Worm (Caenorhabditis elegans) whole organism, L3 larva: ENCODE data around the gene str-111.

Source experiments
- R02D3.7 ChIP-seq: fragments of 150-350 bp; optimal IDR thresholded peaks from 2 replicates; lab custom pipeline; 2014; ENCODE audit warnings: missing biosample characterization, missing genetic modification characterization
- ZK546.5 ChIP-seq: sonication (generic microtip); optimal IDR thresholded peaks from 2 replicates; lab custom pipeline; 2017; ENCODE audit warnings: missing biosample characterization, missing genetic modification characterization
- aly-2 ChIP-seq: fragments of 150-350 bp; optimal IDR thresholded peaks from 2 replicates; lab custom pipeline; 2014; ENCODE audit warnings: missing biosample characterization, missing genetic modification characterization
- ama-1 ChIP-seq: fragments of 150-350 bp; optimal IDR thresholded peaks from 2 replicates; lab custom pipeline; 2018
- ceh-16 ChIP-seq: sonication (generic microtip); optimal IDR thresholded peaks from 2 replicates; lab custom pipeline; 2017; ENCODE audit warnings: missing biosample characterization, missing genetic modification characterization
- ceh-82 ChIP-seq: fragments of 150-350 bp; optimal IDR thresholded peaks from 2 replicates; lab custom pipeline; 2014; ENCODE audit warnings: missing biosample characterization, missing genetic modification characterization
- daf-12 ChIP-seq: fragments of 150-350 bp; optimal IDR thresholded peaks from 2 replicates; lab custom pipeline; 2014; ENCODE audit warnings: missing biosample characterization, missing genetic modification reagents, missing genetic modification characterization
- egl-27 ChIP-seq: sonication (generic microtip); optimal IDR thresholded peaks from 4 replicates; lab custom pipeline; 2017; ENCODE audit warnings: missing biosample characterization, missing genetic modification reagents, missing genetic modification characterization
- egl-5 ChIP-seq: fragments of 150-350 bp; optimal IDR thresholded peaks from 2 replicates; lab custom pipeline; 2017; ENCODE audit warnings: missing biosample characterization, missing genetic modification reagents, missing genetic modification characterization, inconsistent platforms
- elt-1 ChIP-seq: fragments of 150-350 bp; optimal IDR thresholded peaks from 2 replicates; lab custom pipeline; 2014; ENCODE audit warnings: missing biosample characterization, missing genetic modification characterization
- elt-2 ChIP-seq: sonication (generic microtip); optimal IDR thresholded peaks from 2 replicates; lab custom pipeline; 2016; ENCODE audit warnings: missing genetic modification reagents, mild to moderate bottlenecking, missing genetic modification characterization, missing compliant biosample characterization
- elt-3 ChIP-seq, 3 experiments: fragments of 150-350 bp in 1 of 3; sonication (generic microtip) in 2 of 3; optimal IDR thresholded peaks; 2 replicates in 2 of 3; 4 replicates in 1 of 3; lab custom pipeline; 2014 to 2017; ENCODE audit warnings: missing biosample characterization in 3 of 3, missing genetic modification characterization in 3 of 3
- fkh-2 ChIP-seq: fragments of 150-350 bp; optimal IDR thresholded peaks from 2 replicates; lab custom pipeline; 2014; ENCODE audit warnings: missing biosample characterization, missing genetic modification reagents, missing genetic modification characterization
- fos-1 ChIP-seq: fragments of 150-350 bp; optimal IDR thresholded peaks from 2 replicates; lab custom pipeline; 2014; ENCODE audit warnings: missing biosample characterization, missing genetic modification characterization
- jun-1 ChIP-seq: fragments of 150-350 bp; optimal IDR thresholded peaks from 2 replicates; lab custom pipeline; 2014; ENCODE audit warnings: missing biosample characterization, missing genetic modification reagents, missing genetic modification characterization
- lin-39 ChIP-seq: fragments of 150-350 bp; optimal IDR thresholded peaks from 2 replicates; lab custom pipeline; 2018; ENCODE audit warnings: missing biosample characterization, missing genetic modification reagents, missing genetic modification characterization
- mml-1 ChIP-seq: fragments of 150-350 bp; sonication (generic microtip); optimal IDR thresholded peaks from 3 replicates; lab custom pipeline; 2014; ENCODE audit warnings: missing biosample characterization, missing genetic modification characterization
- nfya-1 ChIP-seq: sonication (generic microtip); optimal IDR thresholded peaks from 2 replicates; lab custom pipeline; 2017; ENCODE audit warnings: missing genetic modification characterization, mild to moderate bottlenecking, missing compliant biosample characterization, antibody characterized with exemption, moderate library complexity; ENCODE audit not compliant: insufficient read depth
- nhr-12 ChIP-seq: fragments of 150-350 bp; optimal IDR thresholded peaks from 2 replicates; lab custom pipeline; 2014; ENCODE audit warnings: missing biosample characterization, missing genetic modification characterization
- nhr-23 ChIP-seq: fragments of 150-350 bp; optimal IDR thresholded peaks from 2 replicates; lab custom pipeline; 2014; ENCODE audit warnings: missing biosample characterization, missing genetic modification reagents, missing genetic modification characterization
- nhr-25 ChIP-seq: sonication (generic microtip); optimal IDR thresholded peaks from 2 replicates; lab custom pipeline; 2017; ENCODE audit warnings: missing biosample characterization, missing genetic modification characterization
- nhr-67 ChIP-seq: fragments of 150-350 bp; optimal IDR thresholded peaks from 2 replicates; lab custom pipeline; 2014; ENCODE audit warnings: missing biosample characterization, missing genetic modification characterization
- nhr-77 ChIP-seq: fragments of 150-350 bp; optimal IDR thresholded peaks from 2 replicates; lab custom pipeline; 2014; ENCODE audit warnings: missing biosample characterization, missing genetic modification characterization
- pha-4 ChIP-seq: fragments of 150-350 bp; optimal IDR thresholded peaks from 2 replicates; lab custom pipeline; 2014; ENCODE audit warnings: missing biosample characterization, missing genetic modification reagents, missing genetic modification characterization
- pqm-1 ChIP-seq: fragments of 150-350 bp; optimal IDR thresholded peaks from 2 replicates; lab custom pipeline; 2017; ENCODE audit warnings: missing biosample characterization, missing genetic modification characterization, inconsistent platforms
- sea-2 ChIP-seq: fragments of 150-350 bp; sonication (generic microtip); optimal IDR thresholded peaks from 4 replicates; lab custom pipeline; 2014; ENCODE audit warnings: missing biosample characterization, missing genetic modification reagents, missing genetic modification characterization
- skn-1 ChIP-seq: fragments of 150-350 bp; optimal IDR thresholded peaks from 2 replicates; lab custom pipeline; 2014; ENCODE audit warnings: missing biosample characterization, missing genetic modification characterization
- tbx-2 ChIP-seq: sonication (generic microtip); optimal IDR thresholded peaks from 2 replicates; lab custom pipeline; 2016; ENCODE audit warnings: mild to moderate bottlenecking, missing genetic modification characterization, missing compliant biosample characterization
- unc-39 ChIP-seq: sonication (generic microtip); optimal IDR thresholded peaks from 4 replicates; lab custom pipeline; 2017; ENCODE audit warnings: missing biosample characterization, missing genetic modification characterization
- unc-62 ChIP-seq: fragments of 150-350 bp; sonication (generic microtip); optimal IDR thresholded peaks from 4 replicates; lab custom pipeline; 2014; ENCODE audit warnings: missing biosample characterization, missing genetic modification reagents, missing genetic modification characterization
- ztf-11 ChIP-seq: fragments of 150-350 bp; optimal IDR thresholded peaks from 2 replicates; lab custom pipeline; 2014; ENCODE audit warnings: missing biosample characterization, missing genetic modification characterization

The str-111 gene

ce11 chrV:16145009-16145408 lies 23.9 kb downstream of the str-111 start:
- TF ChIP-seq elt-2, result no peak
- TF ChIP-seq ztf-11 (tag; lab: Kevin White, UChicago), result no peak
- TF ChIP-seq fos-1 (tag; lab: Kevin White, UChicago), result no peak
- no peak for TF ChIP-seq aly-2 (tag; lab: Kevin White, UChicago)
- TF ChIP-seq egl-27 (tag; lab: Kevin White, UChicago), result no peak
- TF ChIP-seq pha-4 (tag; lab: Kevin White, UChicago), result no peak
- TF ChIP-seq unc-62 (GFP tag; lab: Kevin White, UChicago), result no peak
- TF ChIP-seq lin-39 (tag; lab: Kevin White, UChicago), result no peak
- no peak for TF ChIP-seq unc-39 (tag; lab: Kevin White, UChicago)
- TF ChIP-seq nfya-1 (tag; lab: Kevin White, UChicago), result no peak

- TF ChIP-seq ceh-82 (tag; lab: Kevin White, UChicago) (no peak), daf-12 (tag; lab: Kevin White, UChicago) (no peak), elt-3 (tag; optimal IDR thresholded peaks at IDR 0.05; lab: Kevin White, UChicago) (no peak), pqm-1 (tag; lab: Kevin White, UChicago) (peak; percentile 58), fkh-2 (tag; lab: Kevin White, UChicago) (no peak), egl-5 (tag; lab: Kevin White, UChicago) (no peak), ceh-16 (tag; lab: Kevin White, UChicago) (no peak), nhr-67 (tag; lab: Kevin White, UChicago) (no peak), elt-2 (peak; percentile 80), skn-1 (tag; lab: Kevin White, UChicago) (peak; percentile 15)
These were observed 25.8 kb downstream of the str-111 start, which contains the start of gene fbxa-88 for ce11 chrV:16143066-16143581. fbxa-88 (minus strand) TSS chrV:16143116.

ce11 chrV:16142371-16142770 lies 26.6 kb downstream of the str-111 start, which contains the start of gene fbxa-18:
fbxa-18 (plus strand) TSS chrV:16142671.
- TF ChIP-seq mml-1 (tag; lab: Kevin White, UChicago) (no peak), ceh-82 (tag; lab: Kevin White, UChicago) (no peak), nhr-12 (tag; lab: Kevin White, UChicago) (no peak), tbx-2 (tag; lab: Kevin White, UChicago) (no peak), nhr-25 (tag; lab: Kevin White, UChicago) (no peak), ama-1 (lab: Kevin White, UChicago) (no peak), aly-2 (tag; lab: Kevin White, UChicago) (no peak)
- TF ChIP-seq, all 47 proteins: peak for 0

ce11 chrV:16141071-16141470 lies 27.9 kb downstream of the str-111 start, which contains the start of gene clc-32:
clc-32 (minus strand) TSS chrV:16141171.
- TF ChIP-seq fos-1 (tag; lab: Kevin White, UChicago), result no peak

ce11 chrV:16139529-16139928 lies 29.4 kb downstream of the str-111 start, which contains the start of gene clc-11:
clc-11 (minus strand) TSS chrV:16139629.
- TF ChIP-seq lin-39 (tag; lab: Kevin White, UChicago) (no peak), aly-2 (tag; lab: Kevin White, UChicago) (no peak), sea-2 (no peak), nhr-23 (tag; lab: Kevin White, UChicago) (no peak), tbx-2 (tag; lab: Kevin White, UChicago) (no peak), elt-1 (tag; lab: Kevin White, UChicago) (no peak), jun-1 (tag; lab: Kevin White, UChicago) (no peak), pqm-1 (tag; lab: Kevin White, UChicago) (no peak), nhr-77 (tag; lab: Kevin White, UChicago) (no peak), R02D3.7 (tag; lab: Kevin White, UChicago) (no peak), ZK546.5 (tag; lab: Kevin White, UChicago) (no peak), egl-5 (tag; lab: Kevin White, UChicago) (no peak), egl-27 (tag; lab: Kevin White, UChicago) (no peak), nhr-25 (tag; lab: Kevin White, UChicago) (no peak)
